Fruit fly (Drosophila melanogaster): ENCODE measurements around the gene Uggt.

DNA sequence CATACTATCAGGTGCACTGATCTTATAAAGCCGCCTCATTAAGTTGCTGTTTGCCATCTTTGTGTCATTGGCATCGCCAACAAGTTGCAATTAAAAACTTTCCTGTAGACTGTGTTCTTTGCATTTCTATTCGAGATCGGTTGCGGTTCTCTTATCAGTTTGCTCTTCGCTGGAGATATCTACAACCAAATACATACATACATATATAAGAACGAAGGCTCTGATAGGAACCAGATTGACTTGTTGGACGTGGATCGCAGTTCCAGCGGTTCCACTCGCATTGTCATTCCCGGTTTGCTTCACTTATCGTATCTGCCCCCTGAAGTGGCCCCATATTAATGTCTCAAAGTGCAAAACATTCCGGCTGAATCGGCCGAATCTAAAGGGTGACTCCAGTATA is 47.7 kb upstream of the Uggt start:
- TF ChIP-seq Clk (GFP tag; optimal IDR thresholded peaks at IDR 0.05) (no peak), CG14711 (tag; optimal IDR thresholded peaks at IDR 0.05) (no peak), kay (GFP tag; ENCODE audit: borderline replicate concordance) (no peak), pad (GFP tag; optimal IDR thresholded peaks at IDR 0.05) (no peak), CG1620 (GFP tag; optimal IDR thresholded peaks at IDR 0.05) (no peak), Hr96 (GFP tag; optimal IDR thresholded peaks at IDR 0.05) (no peak), ovo (GFP tag; optimal IDR thresholded peaks at IDR 0.05) (no peak), Mnt (GFP tag; optimal IDR thresholded peaks at IDR 0.05) (no peak), Crg-1 (GFP tag; optimal IDR thresholded peaks at IDR 0.05) (no peak)
